Fruit fly (Drosophila melanogaster) whole organism, embryonic: ENCODE data around the gene Fer3.
A peak's percentile ranks its signal among the peaks of the same experiment; 100 is the strongest.

Source experiments
- Bteb2 ChIP-seq: fragments of 200-800 bp; sonication (Bioruptor generic); optimal IDR thresholded peaks from 2 replicates; lab custom pipeline; 2016; ENCODE audit warnings: missing biosample characterization, missing genetic modification characterization
- CG10654 ChIP-seq: fragments of 200-800 bp; sonication (Bioruptor generic); optimal IDR thresholded peaks from 2 replicates; lab custom pipeline; 2016; ENCODE audit warnings: missing biosample characterization, missing genetic modification characterization
- CG11504 ChIP-seq: fragments of 200-800 bp; sonication (Bioruptor generic); optimal IDR thresholded peaks from 3 replicates; lab custom pipeline; 2019; ENCODE audit warnings: missing biosample characterization, mild to moderate bottlenecking, missing genetic modification characterization, moderate library complexity
- CG11695 ChIP-seq: fragments of 200-800 bp; sonication (Bioruptor generic); IDR thresholded peaks from 3 replicates; pipeline ENCODE4 v1.3.6; 2022; ENCODE audit warnings: missing biosample characterization, missing genetic modification characterization
- CG11723 ChIP-seq: fragments of 200-800 bp; sonication (Bioruptor generic); optimal IDR thresholded peaks from 2 replicates; lab custom pipeline; 2017; ENCODE audit warnings: missing biosample characterization, mild to moderate bottlenecking, missing genetic modification characterization
- CG12219 ChIP-seq: fragments of 200-800 bp; sonication (Bioruptor generic); optimal IDR thresholded peaks from 3 replicates; lab custom pipeline; 2018; ENCODE audit warnings: missing biosample characterization, mild to moderate bottlenecking, missing genetic modification characterization
- CG13624 ChIP-seq: fragments of 200-800 bp; sonication (Bioruptor generic); optimal IDR thresholded peaks from 2 replicates; lab custom pipeline; 2016; ENCODE audit warnings: missing biosample characterization, missing genetic modification characterization
- CG14050 ChIP-seq: fragments of 200-800 bp; sonication (Bioruptor generic); IDR thresholded peaks from 3 replicates; pipeline ENCODE4 v1.3.6; 2022; ENCODE audit warnings: missing biosample characterization, missing genetic modification characterization
- CG15696 ChIP-seq: fragments of 200-800 bp; sonication (Bioruptor generic); optimal IDR thresholded peaks from 2 replicates; lab custom pipeline; 2019; ENCODE audit warnings: missing biosample characterization, mild to moderate bottlenecking, missing genetic modification characterization, moderate library complexity
- CG16813 ChIP-seq: fragments of 200-800 bp; sonication (Bioruptor generic); IDR thresholded peaks from 3 replicates; pipeline ENCODE4 v1.3.6; 2022; ENCODE audit warnings: missing biosample characterization, missing genetic modification characterization; ENCODE audit not compliant: partially characterized antibody
- CG17328 ChIP-seq: fragments of 200-800 bp; sonication (Bioruptor generic); IDR thresholded peaks from 2 replicates; pipeline ENCODE4 v1.3.6; 2022; ENCODE audit warnings: missing biosample characterization, missing genetic modification characterization
- CG18599 ChIP-seq: fragments of 200-800 bp; sonication (Bioruptor generic); optimal IDR thresholded peaks from 3 replicates; lab custom pipeline; 2017; ENCODE audit warnings: missing biosample characterization, missing genetic modification characterization, mild to moderate bottlenecking, moderate library complexity, missing genetic modification reagents
- CG2712 ChIP-seq: fragments of 200-800 bp; optimal IDR thresholded peaks from 3 replicates; lab custom pipeline; 2019; ENCODE audit warnings: missing biosample characterization, mild to moderate bottlenecking, missing genetic modification characterization, moderate library complexity
- CG4360 ChIP-seq: fragments of 200-800 bp; sonication (Bioruptor generic); IDR thresholded peaks from 2 replicates; pipeline ENCODE4 v1.3.6; 2022; ENCODE audit warnings: missing biosample characterization, missing genetic modification characterization
- CG4424 ChIP-seq: fragments of 200-800 bp; sonication (Bioruptor generic); optimal IDR thresholded peaks from 3 replicates; lab custom pipeline; 2016; ENCODE audit warnings: missing biosample characterization, missing genetic modification characterization
- CG4707 ChIP-seq: fragments of 200-800 bp; sonication (Bioruptor generic); optimal IDR thresholded peaks from 2 replicates; lab custom pipeline; 2018; ENCODE audit warnings: missing biosample characterization, mild to moderate bottlenecking, missing genetic modification characterization, moderate library complexity
- CG5180 ChIP-seq: fragments of 200-800 bp; sonication (Bioruptor generic); optimal IDR thresholded peaks from 3 replicates; lab custom pipeline; 2017; ENCODE audit warnings: missing biosample characterization, missing genetic modification characterization, mild to moderate bottlenecking, moderate library complexity, missing genetic modification reagents
- CG6765 ChIP-seq: fragments of 200-800 bp; sonication (Bioruptor generic); optimal IDR thresholded peaks from 3 replicates; lab custom pipeline; 2017; ENCODE audit warnings: missing biosample characterization, mild to moderate bottlenecking, missing genetic modification characterization
- CG6854 ChIP-seq: fragments of 200-800 bp; sonication (Bioruptor generic); optimal IDR thresholded peaks from 3 replicates; lab custom pipeline; 2017; ENCODE audit warnings: missing biosample characterization, mild to moderate bottlenecking, missing genetic modification characterization
- CG7357 ChIP-seq: fragments of 200-800 bp; sonication (Bioruptor generic); IDR thresholded peaks from 3 replicates; pipeline ENCODE4 v1.3.6; 2022; ENCODE audit warnings: missing biosample characterization, missing genetic modification characterization
- CG8924 ChIP-seq: fragments of 200-800 bp; optimal IDR thresholded peaks from 3 replicates; lab custom pipeline; 2019; ENCODE audit warnings: missing biosample characterization, mild to moderate bottlenecking, missing genetic modification characterization, moderate library complexity
- Deaf1 ChIP-seq: fragments of 200-800 bp; optimal IDR thresholded peaks from 3 replicates; lab custom pipeline; 2019; ENCODE audit warnings: missing biosample characterization, mild to moderate bottlenecking, missing genetic modification characterization, moderate library complexity
- Dref ChIP-seq: fragments of 200-800 bp; sonication (Bioruptor generic); IDR thresholded peaks from 2 replicates; pipeline ENCODE4 v1.3.6; 2022; ENCODE audit warnings: missing biosample characterization, missing genetic modification characterization
- H2.0 ChIP-seq: fragments of 200-800 bp; sonication (Bioruptor generic); IDR thresholded peaks from 2 replicates; pipeline ENCODE4 v1.3.6; 2022; ENCODE audit warnings: missing biosample characterization, missing genetic modification characterization
- Jarid2 ChIP-seq: fragments of 200-800 bp; sonication (Bioruptor generic); optimal IDR thresholded peaks from 3 replicates; lab custom pipeline; 2017; ENCODE audit warnings: mild to moderate bottlenecking, missing biosample characterization, missing genetic modification reagents, missing genetic modification characterization
- NFAT ChIP-seq: fragments of 200-800 bp; sonication (Bioruptor generic); IDR thresholded peaks from 2 replicates; pipeline ENCODE4 v1.3.6; 2022; ENCODE audit warnings: missing biosample characterization, missing genetic modification characterization
- Xrp1 ChIP-seq: fragments of 200-800 bp; sonication (Bioruptor generic); IDR thresholded peaks from 2 replicates; pipeline ENCODE4 v1.3.6; 2022; ENCODE audit warnings: missing biosample characterization, missing genetic modification characterization
- bigmax ChIP-seq: fragments of 200-800 bp; sonication (Bioruptor generic); optimal IDR thresholded peaks from 2 replicates; lab custom pipeline; 2018; ENCODE audit warnings: missing biosample characterization, mild to moderate bottlenecking, missing genetic modification characterization
- bsh ChIP-seq, 2 experiments: fragments of 200-800 bp; sonication (Bioruptor generic); optimal IDR thresholded peaks; 2 replicates each; lab custom pipeline; 2017 to 2018; ENCODE audit warnings: mild to moderate bottlenecking in 2 of 2, missing biosample characterization in 2 of 2, missing genetic modification characterization in 2 of 2, moderate library complexity in 1 of 2
- ci ChIP-seq: fragments of 200-800 bp; sonication (Bioruptor generic); IDR thresholded peaks from 3 replicates; pipeline ENCODE4 v1.3.6; 2022; ENCODE audit warnings: missing biosample characterization, missing genetic modification characterization
- croc ChIP-seq: fragments of 200-800 bp; sonication (Bioruptor generic); conservative IDR thresholded peaks from 3 replicates; pipeline ENCODE4 v1.3.6; 2022; ENCODE audit warnings: missing biosample characterization, missing genetic modification characterization
- dpn ChIP-seq, 2 experiments: fragments of 200-800 bp; sonication (Bioruptor generic); optimal IDR thresholded peaks; 3 replicates each; lab custom pipeline; 2016; ENCODE audit warnings: missing biosample characterization in 2 of 2, missing genetic modification characterization in 2 of 2
- gcm2 ChIP-seq: fragments of 200-800 bp; sonication (Bioruptor generic); optimal IDR thresholded peaks from 2 replicates; lab custom pipeline; 2016; ENCODE audit warnings: missing biosample characterization, missing genetic modification characterization
- hkb ChIP-seq, 2 experiments: fragments of 200-800 bp in 1 of 2; fragments of >200 bp in 1 of 2; sonication (Bioruptor generic) in 1 of 2; IDR thresholded peaks in 1 of 2; optimal IDR thresholded peaks in 1 of 2; 2 replicates each; pipeline versions ENCODE4 v1.3.6 to Lab custom; 2017 to 2022; ENCODE audit warnings: missing biosample characterization in 1 of 2, missing genetic modification characterization in 1 of 2
- kah ChIP-seq: fragments of 200-800 bp; sonication (Bioruptor generic); optimal IDR thresholded peaks from 2 replicates; lab custom pipeline; 2018; ENCODE audit warnings: missing biosample characterization, mild to moderate bottlenecking, missing genetic modification characterization
- nau ChIP-seq: fragments of 200-800 bp; sonication (Bioruptor generic); optimal IDR thresholded peaks from 3 replicates; lab custom pipeline; 2017; ENCODE audit warnings: missing biosample characterization, mild to moderate bottlenecking, missing genetic modification characterization, missing genetic modification reagents
- nerfin-1 ChIP-seq: fragments of 200-800 bp; sonication (Bioruptor generic); optimal IDR thresholded peaks from 3 replicates; lab custom pipeline; 2019; ENCODE audit warnings: missing biosample characterization, mild to moderate bottlenecking, missing genetic modification characterization, moderate library complexity
- nerfin-2 ChIP-seq: fragments of 200-800 bp; sonication (Bioruptor generic); IDR thresholded peaks from 2 replicates; pipeline ENCODE4 v1.3.6; 2022; ENCODE audit warnings: missing biosample characterization, missing genetic modification characterization; ENCODE audit not compliant: partially characterized antibody
- nmo ChIP-seq: fragments of 200-800 bp; sonication (Bioruptor generic); optimal IDR thresholded peaks from 2 replicates; lab custom pipeline; 2018; ENCODE audit warnings: missing biosample characterization, mild to moderate bottlenecking, missing genetic modification characterization, moderate library complexity
- phol ChIP-seq: fragments of 200-800 bp; sonication (Bioruptor generic); optimal IDR thresholded peaks from 3 replicates; lab custom pipeline; 2018; ENCODE audit warnings: missing biosample characterization, mild to moderate bottlenecking, missing genetic modification characterization, moderate library complexity
- prd ChIP-seq, 3 experiments: fragments of >200 bp in 2 of 3; fragments of 200-800 bp in 1 of 3; sonication (Bioruptor generic) in 1 of 3; optimal IDR thresholded peaks in 2 of 3; IDR thresholded peaks in 1 of 3; 2 replicates in 2 of 3; 3 replicates in 1 of 3; pipeline versions ENCODE4 v1.3.6 to Lab custom; 2017 to 2022; ENCODE audit warnings: missing biosample characterization in 1 of 3, missing genetic modification characterization in 1 of 3
- ro ChIP-seq: fragments of 200-800 bp; sonication (Bioruptor generic); IDR thresholded peaks from 2 replicates; pipeline ENCODE4 v1.3.6; 2022; ENCODE audit warnings: missing biosample characterization, missing genetic modification characterization
- schlank ChIP-seq: fragments of 200-800 bp; sonication (Bioruptor generic); optimal IDR thresholded peaks from 2 replicates; lab custom pipeline; 2018; ENCODE audit warnings: missing biosample characterization, mild to moderate bottlenecking, missing genetic modification characterization
- scrt ChIP-seq: fragments of 200-800 bp; sonication (Bioruptor generic); optimal IDR thresholded peaks from 2 replicates; lab custom pipeline; 2018; ENCODE audit warnings: missing biosample characterization, mild to moderate bottlenecking, missing genetic modification characterization, moderate library complexity
- tgo ChIP-seq: fragments of 200-800 bp; sonication (Bioruptor generic); IDR thresholded peaks from 3 replicates; pipeline ENCODE4 v1.3.6; 2022; ENCODE audit warnings: missing biosample characterization, missing genetic modification characterization
- unpg ChIP-seq: fragments of 200-800 bp; sonication (Bioruptor generic); optimal IDR thresholded peaks from 3 replicates; lab custom pipeline; 2018; ENCODE audit warnings: missing biosample characterization, mild to moderate bottlenecking, missing genetic modification characterization, moderate library complexity
- vfl ChIP-seq: fragments of 200-800 bp; sonication (Bioruptor generic); optimal IDR thresholded peaks from 2 replicates; lab custom pipeline; 2016; ENCODE audit warnings: missing biosample characterization, missing genetic modification characterization
- vvl ChIP-seq: fragments of 200-800 bp; sonication (Bioruptor generic); IDR thresholded peaks from 2 replicates; pipeline ENCODE4 v1.3.6; 2022; ENCODE audit warnings: missing biosample characterization, missing genetic modification characterization

Fer3 gene

DNA sequence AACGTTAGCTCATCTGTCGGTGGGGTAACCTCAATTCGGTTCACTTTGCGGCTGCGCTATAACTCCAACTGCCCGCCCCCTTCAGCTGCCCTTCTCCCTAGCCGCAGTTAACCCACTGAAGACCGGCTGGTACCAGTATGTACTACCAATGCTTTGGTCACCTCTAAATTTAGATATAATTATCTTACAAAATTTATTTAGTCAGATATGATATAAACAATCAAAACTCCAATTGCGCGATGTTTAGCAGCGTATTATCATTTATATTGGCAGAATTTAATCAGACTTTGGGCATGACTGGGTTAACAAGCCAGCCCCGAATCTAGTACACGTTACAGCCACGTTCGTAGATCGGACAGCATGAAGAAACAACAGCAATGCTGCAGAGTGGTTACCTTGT is 32.4 kb downstream of the Fer3 start (continued):
- no peak for TF ChIP-seq CG4424 (GFP tag; lab: Kevin White, UChicago)
- TF ChIP-seq CG11504 (tag; lab: Kevin White, UChicago) = peak; percentile 79
- no peak for TF ChIP-seq CG6765 (GFP tag; lab: Kevin White, UChicago)
- TF ChIP-seq kah (GFP tag; lab: Kevin White, UChicago) = peak; percentile 56
- TF ChIP-seq Xrp1 (GFP tag; lab: Robert Waterston, UW) = peak; percentile 32; the same call in 1 of the 2 replicates
- TF ChIP-seq CG16813 (GFP tag; lab: Robert Waterston, UW) = no peak
- TF ChIP-seq CG11723 (GFP tag; lab: Kevin White, UChicago) = peak; percentile 35
- TF ChIP-seq CG8924 = peak; percentile 64
- no peak for TF ChIP-seq Bteb2 (GFP tag; lab: Kevin White, UChicago)
- TF ChIP-seq CG12219 (GFP tag; lab: Kevin White, UChicago) = peak; percentile 57
- TF ChIP-seq phol = peak; percentile 52
- TF ChIP-seq nerfin-2 (GFP tag; lab: Robert Waterston, UW) = no peak
- peak; percentile 57; the same call in 1 of the 3 replicates for TF ChIP-seq CG11695 (GFP tag; lab: Robert Waterston, UW)
- TF ChIP-seq ro (GFP tag; lab: Robert Waterston, UW) = no peak
- peak; percentile 53 for TF ChIP-seq scrt (GFP tag; lab: Kevin White, UChicago)
- TF ChIP-seq prd (optimal IDR thresholded peaks at IDR 0.05; lab: Kevin White, UChicago) = no peak
- TF ChIP-seq prd (GFP tag; IDR thresholded peaks at IDR 0.05; lab: Robert Waterston, UW) = peak; percentile 44; the same call in 2 of the 3 replicates
- TF ChIP-seq bsh (GFP tag; optimal IDR thresholded peaks at IDR 0.05; lab: Kevin White, UChicago) = peak; percentile 29 to 36
- TF ChIP-seq NFAT (GFP tag; lab: Robert Waterston, UW) = 0 out of 2 replicates have a peak, but pooled peaks have one; percentile 25
- TF ChIP-seq CG10654 (GFP tag; lab: Kevin White, UChicago) = peak; percentile 4
- TF ChIP-seq CG4360 (GFP tag; lab: Robert Waterston, UW) = no peak
- peak; percentile 11 for TF ChIP-seq Jarid2
- TF ChIP-seq H2.0 (GFP tag; lab: Robert Waterston, UW) = peak; percentile 8; the same call in 1 of the 2 replicates
- peak; percentile 44; the same call in 2 of the 3 replicates for TF ChIP-seq CG7357
- no peak for TF ChIP-seq CG13624 (GFP tag; lab: Kevin White, UChicago)
- TF ChIP-seq schlank (tag; lab: Kevin White, UChicago) = no peak
- no peak for TF ChIP-seq hkb (optimal IDR thresholded peaks at IDR 0.05; lab: Kevin White, UChicago)
- TF ChIP-seq hkb (GFP tag; IDR thresholded peaks at IDR 0.05; lab: Robert Waterston, UW) = peak; percentile 64
- peak; percentile 19 for TF ChIP-seq Deaf1
- TF ChIP-seq croc (GFP tag; lab: Robert Waterston, UW) = 0 out of 3 replicates have a peak, but pooled peaks have one; percentile 15
- peak; percentile 64 for TF ChIP-seq CG2712 (tag; lab: Kevin White, UChicago)
- peak; percentile 44; the same call in 1 of the 3 replicates for TF ChIP-seq tgo
- TF ChIP-seq vvl (GFP tag; lab: Robert Waterston, UW) = peak; percentile 60
- peak; percentile 61 for TF ChIP-seq unpg
- peak; percentile 53 for TF ChIP-seq CG5180 (GFP tag; lab: Kevin White, UChicago)
- no peak for TF ChIP-seq CG6854 (GFP tag; lab: Kevin White, UChicago)
- TF ChIP-seq CG14050 (GFP tag; lab: Robert Waterston, UW) = peak; percentile 52; the same call in 2 of the 3 replicates
- peak; percentile 64 for TF ChIP-seq CG18599 (GFP tag; lab: Kevin White, UChicago)
- no peak for TF ChIP-seq bigmax (GFP tag; lab: Kevin White, UChicago)
- TF ChIP-seq CG17328 (GFP tag; lab: Robert Waterston, UW) = peak; percentile 54; the same call in 1 of the 2 replicates
- TF ChIP-seq dpn (GFP tag; optimal IDR thresholded peaks at IDR 0.05; lab: Kevin White, UChicago) = peak in 1 of 2 experiments; percentile 19
- TF ChIP-seq CG15696 (tag; lab: Kevin White, UChicago) = no peak
- peak; percentile 20 for TF ChIP-seq CG4707
- TF ChIP-seq nmo = peak; percentile 54
- no peak for TF ChIP-seq vfl (GFP tag; lab: Kevin White, UChicago)
- peak; percentile 36; the same call in 1 of the 3 replicates for TF ChIP-seq ci
- no peak for TF ChIP-seq Dref (GFP tag; lab: Robert Waterston, UW)
- peak; percentile 12 for TF ChIP-seq nerfin-1 (tag; lab: Kevin White, UChicago)
- TF ChIP-seq gcm2 = peak; percentile 23
- TF ChIP-seq nau = peak; percentile 27
